Worm (Caenorhabditis elegans) whole organism, early embryonic: ENCODE measurements around the gene clc-7.

Source experiments
- B0310.2 ChIP-seq: sonication (generic microtip); optimal IDR thresholded peaks from 2 replicates; lab custom pipeline; 2016; ENCODE audit warnings: mild to moderate bottlenecking, missing genetic modification characterization, missing compliant biosample characterization
- F13C5.2 ChIP-seq: sonication (generic microtip); optimal IDR thresholded peaks from 2 replicates; lab custom pipeline; 2017; ENCODE audit warnings: mild to moderate bottlenecking, missing genetic modification characterization, inconsistent platforms, missing compliant biosample characterization
- aly-1 ChIP-seq: sonication (generic microtip); optimal IDR thresholded peaks from 2 replicates; lab custom pipeline; 2016; ENCODE audit warnings: missing genetic modification characterization, missing compliant biosample characterization
- ama-1 ChIP-seq: fragments of 150-350 bp; optimal IDR thresholded peaks from 2 replicates; lab custom pipeline; 2014
- ceh-13 ChIP-seq: fragments of 200-800 bp; sonication (Bioruptor generic); optimal IDR thresholded peaks from 2 replicates; lab custom pipeline; 2018; ENCODE audit warnings: mild to moderate bottlenecking, missing genetic modification characterization, missing compliant biosample characterization
- ceh-36 ChIP-seq: sonication (generic microtip); optimal IDR thresholded peaks from 2 replicates; lab custom pipeline; 2016; ENCODE audit warnings: missing genetic modification characterization, inconsistent platforms, missing compliant biosample characterization
- ets-7 ChIP-seq: sonication (generic microtip); optimal IDR thresholded peaks from 2 replicates; lab custom pipeline; 2016; ENCODE audit warnings: missing genotype, missing genetic modification characterization, missing compliant biosample characterization
- flt-1 ChIP-seq: fragments of 200-800 bp; sonication (Bioruptor generic); IDR thresholded peaks from 2 replicates; pipeline ENCODE4 v1.3.6; 2022; ENCODE audit warnings: missing genetic modification characterization, missing compliant biosample characterization
- hmbx-1 ChIP-seq: sonication (generic microtip); optimal IDR thresholded peaks from 2 replicates; lab custom pipeline; 2016; ENCODE audit warnings: mild to moderate bottlenecking, missing genetic modification characterization, missing compliant biosample characterization
- hmg-4 ChIP-seq: fragments of 200-800 bp; sonication (Bioruptor generic); optimal IDR thresholded peaks from 2 replicates; lab custom pipeline; 2018; ENCODE audit warnings: mild to moderate bottlenecking, missing genetic modification characterization, missing compliant biosample characterization
- hnd-1 ChIP-seq: sonication (generic microtip); optimal IDR thresholded peaks from 2 replicates; lab custom pipeline; 2016; ENCODE audit warnings: missing genetic modification characterization, missing compliant biosample characterization
- pes-1 ChIP-seq: fragments of 200-800 bp; sonication (Bioruptor generic); IDR thresholded peaks from 2 replicates; pipeline ENCODE4 v1.3.6; 2022; ENCODE audit warnings: missing genetic modification reagents, missing genetic modification characterization, missing compliant biosample characterization
- scrt-1 ChIP-seq: fragments of 200-800 bp; sonication (Bioruptor generic); IDR thresholded peaks from 2 replicates; pipeline ENCODE4 v1.3.6; 2022; ENCODE audit warnings: missing genetic modification characterization, missing compliant biosample characterization
- sea-1 ChIP-seq: fragments of 200-800 bp; sonication (Bioruptor generic); conservative IDR thresholded peaks from 2 replicates; pipeline ENCODE4 v1.3.6; 2022; ENCODE audit warnings: missing genetic modification characterization, missing compliant biosample characterization
- tbx-11 ChIP-seq: fragments of 200-800 bp; sonication (Bioruptor generic); IDR thresholded peaks from 2 replicates; pipeline ENCODE4 v1.3.6; 2022; ENCODE audit warnings: missing genetic modification characterization, missing compliant biosample characterization
- tbx-37 ChIP-seq: fragments of 200-800 bp; sonication (Bioruptor generic); conservative IDR thresholded peaks from 2 replicates; pipeline ENCODE4 v1.3.6; 2022; ENCODE audit warnings: missing genetic modification reagents, missing genetic modification characterization, missing compliant biosample characterization
- tra-4 ChIP-seq: sonication (generic microtip); optimal IDR thresholded peaks from 2 replicates; lab custom pipeline; 2017; ENCODE audit warnings: missing genetic modification characterization, missing compliant biosample characterization

clc-7 gene

DNA sequence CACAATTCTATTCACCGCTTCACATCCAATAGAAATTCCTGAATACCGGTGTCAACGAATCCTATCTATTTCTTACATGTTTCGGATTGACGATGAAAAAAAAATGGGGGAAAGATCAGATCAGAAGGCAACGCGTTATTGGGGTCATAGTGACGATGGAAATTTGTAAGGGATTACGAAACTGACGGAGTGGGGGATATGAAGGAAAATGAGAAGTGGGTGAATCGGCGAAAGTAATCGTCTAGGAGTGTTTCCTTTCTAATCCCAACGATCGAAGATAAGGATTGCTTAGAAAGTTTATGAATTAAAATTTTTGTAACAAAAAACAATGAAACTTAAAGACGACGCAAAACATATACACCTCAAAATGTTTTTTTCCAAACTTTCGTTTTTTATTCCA is 31.0 kb downstream of the clc-7 start:
- TF ChIP-seq flt-1 (GFP tag; lab: Robert Waterston, UW), result no peak
- no peak for TF ChIP-seq scrt-1
- no peak for TF ChIP-seq aly-1 (tag; lab: Kevin White, UChicago)
- TF ChIP-seq ets-7, result no peak
- TF ChIP-seq hmbx-1, result no peak
- TF ChIP-seq pes-1 (GFP tag; lab: Robert Waterston, UW), result no peak
- no peak for TF ChIP-seq tra-4 (tag; lab: Kevin White, UChicago)
- no peak for TF ChIP-seq ceh-36 (tag; lab: Kevin White, UChicago)

DNA sequence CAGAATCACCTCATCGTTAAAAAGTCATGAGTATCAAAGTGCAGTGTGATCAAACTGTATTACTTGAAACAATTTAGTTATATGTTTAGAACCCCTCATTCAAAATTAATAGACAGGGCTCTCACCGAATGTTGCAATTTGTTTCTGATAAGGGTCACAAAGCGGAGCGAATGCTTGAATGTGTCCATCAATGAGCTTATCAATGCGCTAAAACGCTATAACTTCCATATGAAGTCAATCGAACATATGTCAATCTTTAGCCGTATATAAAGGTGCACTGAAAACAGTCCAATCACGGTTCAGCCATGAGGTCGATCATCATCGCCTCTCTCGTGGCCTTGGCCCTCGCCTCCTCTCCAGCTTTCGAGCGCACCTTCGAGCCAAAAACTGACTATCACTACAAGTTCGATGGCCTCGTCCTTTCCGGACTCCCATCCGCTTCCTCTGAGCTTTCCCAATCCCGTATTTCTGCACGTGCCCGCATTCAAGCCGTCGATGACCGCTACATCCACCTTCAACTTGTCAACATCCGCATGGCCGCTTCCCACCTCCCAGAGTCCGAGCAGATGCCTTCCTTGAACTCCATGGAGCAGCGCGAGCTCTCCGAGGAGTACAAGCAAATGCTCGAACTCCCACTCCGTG is 33.0 kb downstream of the clc-7 start, which contains the start of gene vit-2:
TSS of gene vit-2 (plus strand) at position 305 of the 642 bp plus-strand sequence.
- TF ChIP-seq flt-1 (GFP tag; lab: Robert Waterston, UW) (no peak), B0310.2 (no peak), ceh-13 (GFP tag; lab: Kevin White, UChicago) (no peak), aly-1 (tag; lab: Kevin White, UChicago) (no peak), tra-4 (tag; lab: Kevin White, UChicago) (no peak), ets-7 (no peak), F13C5.2 (tag; lab: Kevin White, UChicago) (no peak), tbx-11 (no peak), tbx-37 (GFP tag; lab: Robert Waterston, UW) (no peak)

DNA sequence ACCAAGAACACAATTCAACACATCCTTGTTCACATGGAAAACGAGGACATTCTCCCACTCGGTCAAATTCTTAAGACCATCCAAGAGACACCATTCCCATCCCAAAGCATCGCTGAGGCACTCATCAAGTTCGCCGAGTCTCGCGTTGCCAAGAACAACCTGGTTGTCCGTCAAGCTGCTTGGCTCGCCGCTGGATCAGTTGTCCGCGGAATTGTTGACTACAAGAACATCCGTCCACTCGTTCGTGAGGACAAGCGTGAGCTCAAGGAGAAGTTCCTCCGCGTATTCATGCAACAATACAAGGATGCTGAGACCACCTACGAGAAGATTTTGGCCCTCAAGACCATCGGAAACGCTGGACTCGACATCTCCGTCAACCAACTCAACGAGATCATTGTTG is 34.4 kb downstream of the clc-7 start:
- TF ChIP-seq hnd-1 (tag; lab: Kevin White, UChicago) (no peak), ceh-13 (GFP tag; lab: Kevin White, UChicago) (no peak), aly-1 (tag; lab: Kevin White, UChicago) (no peak), ets-7 (no peak), F13C5.2 (tag; lab: Kevin White, UChicago) (no peak), tbx-37 (GFP tag; lab: Robert Waterston, UW) (no peak), sea-1 (no peak), hmg-4 (no peak), flt-1 (GFP tag; lab: Robert Waterston, UW) (no peak), tra-4 (tag; lab: Kevin White, UChicago) (no peak), scrt-1 (no peak), tbx-11 (no peak), hmbx-1 (no peak), ama-1 (lab: Kevin White, UChicago) (no peak), pes-1 (GFP tag; lab: Robert Waterston, UW) (no peak), B0310.2 (no peak), ceh-36 (tag; lab: Kevin White, UChicago) (no peak)

DNA sequence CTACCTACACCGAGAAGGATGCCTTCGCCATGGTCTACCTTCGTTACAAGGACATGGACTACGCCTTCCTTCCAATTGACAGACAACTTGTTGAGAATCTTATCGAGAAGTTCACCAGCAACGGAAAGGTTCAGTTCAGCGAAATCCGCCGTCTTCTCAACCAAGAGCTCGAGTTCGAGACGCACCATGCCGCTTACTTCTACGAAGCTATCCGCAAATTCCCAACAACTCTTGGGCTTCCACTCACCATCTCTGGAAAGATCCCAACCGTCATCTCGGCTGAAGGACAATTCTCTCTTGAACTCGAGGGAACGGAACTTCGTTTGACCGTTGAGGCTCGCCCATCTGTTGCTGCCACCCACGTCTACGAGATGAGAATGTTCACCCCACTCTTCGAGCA is 35.5 kb downstream of the clc-7 start:
- no peak for TF ChIP-seq flt-1 (GFP tag; lab: Robert Waterston, UW)
- no peak for TF ChIP-seq pes-1 (GFP tag; lab: Robert Waterston, UW)
- TF ChIP-seq ceh-36 (tag; lab: Kevin White, UChicago), result no peak

DNA sequence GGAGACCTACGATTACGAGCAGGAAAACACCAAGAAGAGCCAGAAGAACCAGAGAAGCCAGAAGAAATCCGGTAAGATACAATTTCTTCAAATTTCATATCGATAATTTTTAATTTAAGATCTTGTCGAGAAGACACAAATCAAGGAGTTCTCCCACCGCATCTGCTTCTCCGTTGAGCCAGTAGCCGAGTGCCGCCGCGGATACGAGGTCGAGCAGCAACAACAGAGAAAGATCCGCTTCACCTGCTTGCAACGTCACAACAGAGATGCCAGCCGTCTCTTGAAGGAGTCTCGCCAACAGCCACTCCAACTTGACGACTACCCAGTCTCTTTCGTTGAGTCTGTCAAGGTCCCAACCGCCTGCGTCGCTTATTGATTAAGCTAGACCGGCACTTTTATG is 37.8 kb downstream of the clc-7 start:
- TF ChIP-seq hnd-1 (tag; lab: Kevin White, UChicago), result no peak
- no peak for TF ChIP-seq B0310.2
- TF ChIP-seq tra-4 (tag; lab: Kevin White, UChicago), result no peak
- no peak for TF ChIP-seq sea-1
- TF ChIP-seq hmg-4, result no peak
- no peak for TF ChIP-seq pes-1 (GFP tag; lab: Robert Waterston, UW)
- TF ChIP-seq hmbx-1, result no peak
- TF ChIP-seq ama-1 (lab: Kevin White, UChicago), result no peak
- TF ChIP-seq ceh-13 (GFP tag; lab: Kevin White, UChicago), result no peak
- TF ChIP-seq flt-1 (GFP tag; lab: Robert Waterston, UW), result no peak
- TF ChIP-seq F13C5.2 (tag; lab: Kevin White, UChicago), result no peak
- TF ChIP-seq aly-1 (tag; lab: Kevin White, UChicago), result no peak
- no peak for TF ChIP-seq scrt-1
- no peak for TF ChIP-seq tbx-11
- no peak for TF ChIP-seq ets-7
- no peak for TF ChIP-seq ceh-36 (tag; lab: Kevin White, UChicago)
- TF ChIP-seq tbx-37 (GFP tag; lab: Robert Waterston, UW), result no peak

DNA sequence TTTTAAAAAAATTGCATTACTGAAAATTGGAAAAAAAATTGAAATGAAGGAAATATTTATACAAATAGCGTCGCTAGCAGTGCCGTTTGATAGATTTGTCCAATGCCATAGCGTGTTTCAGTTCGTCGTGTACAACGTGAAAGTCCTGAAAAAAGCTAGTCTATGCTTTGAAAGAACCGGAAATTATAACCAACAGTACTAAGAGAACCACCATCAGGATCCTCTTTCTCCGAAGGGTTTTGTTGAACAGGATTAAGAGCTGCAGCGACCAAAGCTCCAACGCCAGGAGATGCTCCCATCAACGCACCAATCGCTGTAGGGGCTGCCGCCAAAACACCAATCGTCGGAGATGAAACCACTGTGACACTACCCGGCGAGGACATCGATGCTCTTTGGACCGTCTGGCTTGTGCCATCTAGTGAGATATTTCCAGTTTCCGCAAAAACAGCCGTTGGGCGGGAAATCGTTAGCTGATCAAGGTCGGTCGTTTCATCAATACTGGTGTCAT is 38.3 kb downstream of the clc-7 start:
- no peak for TF ChIP-seq flt-1 (GFP tag; lab: Robert Waterston, UW)
- TF ChIP-seq tbx-37 (GFP tag; lab: Robert Waterston, UW), result no peak
- no peak for TF ChIP-seq ceh-13 (GFP tag; lab: Kevin White, UChicago)
- no peak for TF ChIP-seq tra-4 (tag; lab: Kevin White, UChicago)
- TF ChIP-seq hmg-4, result no peak
- TF ChIP-seq scrt-1, result no peak
- TF ChIP-seq F13C5.2 (tag; lab: Kevin White, UChicago), result no peak
- TF ChIP-seq hnd-1 (tag; lab: Kevin White, UChicago), result no peak
- no peak for TF ChIP-seq aly-1 (tag; lab: Kevin White, UChicago)
- no peak for TF ChIP-seq ets-7
- TF ChIP-seq pes-1 (GFP tag; lab: Robert Waterston, UW), result no peak
- TF ChIP-seq ama-1 (lab: Kevin White, UChicago), result no peak

DNA sequence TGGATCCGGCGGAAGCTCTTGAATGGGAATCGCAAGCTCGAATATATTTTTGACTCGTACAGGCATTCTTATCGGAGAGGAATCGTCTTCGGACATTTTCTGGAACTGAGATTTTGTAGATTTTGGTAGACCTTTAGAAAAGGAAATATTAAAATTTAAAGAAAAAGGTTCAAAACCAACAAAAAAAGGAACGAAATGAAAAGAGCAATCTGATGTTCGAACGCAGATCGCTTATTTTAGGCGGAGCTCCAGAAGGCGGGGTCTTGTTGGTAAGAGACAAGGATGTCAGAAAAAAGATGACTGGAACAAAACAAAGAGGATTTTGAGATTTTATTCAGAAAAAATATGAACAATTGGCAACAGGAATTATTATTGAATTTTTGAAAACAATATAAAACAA is 39.0 kb downstream of the clc-7 start, which contains the start of gene C42D8.9:
TSS of gene C42D8.9 (minus strand) at position 101 of the 400 bp plus-strand sequence.
- TF ChIP-seq sea-1, result no peak

DNA sequence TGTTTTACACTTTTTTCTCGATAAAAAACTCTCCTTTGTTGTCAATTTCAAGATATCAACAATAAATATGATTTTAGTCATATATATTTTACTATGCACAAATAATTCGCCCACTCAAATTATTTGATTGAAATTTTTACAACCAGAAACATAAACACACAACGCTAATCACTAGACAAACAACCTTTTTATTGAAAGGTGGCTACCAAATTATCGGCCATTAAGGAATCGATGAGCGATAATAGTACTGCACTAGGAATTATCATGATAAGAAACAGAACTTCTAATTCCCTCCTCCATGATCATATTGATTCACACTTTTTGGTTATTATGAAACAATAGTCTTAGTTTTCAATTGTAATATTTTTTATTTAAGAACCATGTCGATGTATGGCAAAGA is 41.2 kb downstream of the clc-7 start, which contains the start of gene C42D8.1:
TSS of gene C42D8.1 (plus strand) at position 377 of the 400 bp plus-strand sequence.
- TF ChIP-seq tra-4 (tag; lab: Kevin White, UChicago) (no peak), hnd-1 (tag; lab: Kevin White, UChicago) (no peak), pes-1 (GFP tag; lab: Robert Waterston, UW) (no peak), tbx-37 (GFP tag; lab: Robert Waterston, UW) (no peak), aly-1 (tag; lab: Kevin White, UChicago) (no peak), ama-1 (lab: Kevin White, UChicago) (no peak), ceh-36 (tag; lab: Kevin White, UChicago) (no peak), ceh-13 (GFP tag; lab: Kevin White, UChicago) (no peak), F13C5.2 (tag; lab: Kevin White, UChicago) (no peak), B0310.2 (no peak), sea-1 (no peak), hmg-4 (no peak), hmbx-1 (no peak), scrt-1 (no peak), ets-7 (no peak)
